Fruit fly (Drosophila melanogaster) whole organism, embryonic: Measurements from ENCODE around the gene CG5191.
A peak's percentile ranks its signal among the peaks of the same experiment; 100 is the strongest.

Experiments
- B-H1 ChIP-seq: fragments of 200-800 bp; sonication (Bioruptor generic); IDR thresholded peaks from 3 replicates; pipeline ENCODE4 v1.3.6; 2022; ENCODE audit warnings: missing biosample characterization, missing genetic modification characterization
- CG10543 ChIP-seq: fragments of 200-800 bp; sonication (Bioruptor generic); optimal IDR thresholded peaks from 3 replicates; lab custom pipeline; 2017; ENCODE audit warnings: missing biosample characterization, mild to moderate bottlenecking, missing genetic modification characterization, moderate library complexity
- CG12769 ChIP-seq: fragments of 200-800 bp; sonication (Bioruptor generic); optimal IDR thresholded peaks from 2 replicates; lab custom pipeline; 2019; ENCODE audit warnings: missing biosample characterization, mild to moderate bottlenecking, missing genetic modification characterization, moderate library complexity
- CG13424 ChIP-seq: fragments of 200-800 bp; sonication (Bioruptor generic); optimal IDR thresholded peaks from 2 replicates; lab custom pipeline; 2019; ENCODE audit warnings: missing biosample characterization, mild to moderate bottlenecking, missing genetic modification characterization, moderate library complexity
- CG13894 ChIP-seq: fragments of 200-800 bp; sonication (Bioruptor generic); optimal IDR thresholded peaks from 3 replicates; lab custom pipeline; 2018; ENCODE audit warnings: missing biosample characterization, mild to moderate bottlenecking, missing genetic modification characterization, moderate library complexity
- CG14441 ChIP-seq: fragments of 200-800 bp; sonication (Bioruptor generic); IDR thresholded peaks from 2 replicates; pipeline ENCODE4 v1.3.6; 2022; ENCODE audit warnings: missing biosample characterization, missing genetic modification characterization
- CG14667 ChIP-seq: fragments of 200-800 bp; sonication (Bioruptor generic); IDR thresholded peaks from 2 replicates; pipeline ENCODE4 v1.3.6; 2022; ENCODE audit warnings: missing biosample characterization, missing genetic modification characterization
- CG14860 ChIP-seq: fragments of 200-800 bp; sonication (Bioruptor generic); IDR thresholded peaks from 3 replicates; pipeline ENCODE4 v1.3.6; 2022; ENCODE audit warnings: missing biosample characterization, missing genetic modification characterization; ENCODE audit not compliant: partially characterized antibody
- CG1647 ChIP-seq: fragments of 200-800 bp; sonication (Bioruptor generic); optimal IDR thresholded peaks from 3 replicates; lab custom pipeline; 2016; ENCODE audit warnings: missing biosample characterization, missing genetic modification characterization
- CG18011 ChIP-seq: fragments of 200-800 bp; sonication (Bioruptor generic); optimal IDR thresholded peaks from 2 replicates; lab custom pipeline; 2017; ENCODE audit warnings: missing biosample characterization, missing genetic modification characterization, mild to moderate bottlenecking, moderate library complexity, missing genotype
- CG1832 ChIP-seq: fragments of 200-800 bp; sonication (Bioruptor generic); optimal IDR thresholded peaks from 2 replicates; lab custom pipeline; 2017; ENCODE audit warnings: missing biosample characterization, mild to moderate bottlenecking, missing genetic modification characterization, inconsistent platforms
- CG2202 ChIP-seq: fragments of 200-800 bp; sonication (Bioruptor generic); optimal IDR thresholded peaks from 2 replicates; lab custom pipeline; 2018; ENCODE audit warnings: missing biosample characterization, mild to moderate bottlenecking, missing genetic modification characterization
- CG2889 ChIP-seq: fragments of 200-800 bp; sonication (Bioruptor generic); IDR thresholded peaks from 3 replicates; pipeline ENCODE4 v1.3.6; 2022; ENCODE audit warnings: missing biosample characterization, missing genetic modification characterization
- CG30403 ChIP-seq: fragments of 200-800 bp; sonication (Bioruptor generic); optimal IDR thresholded peaks from 3 replicates; lab custom pipeline; 2016; ENCODE audit warnings: missing biosample characterization, missing genetic modification characterization
- CG3065 ChIP-seq: fragments of 200-800 bp; sonication (Bioruptor generic); optimal IDR thresholded peaks from 2 replicates; lab custom pipeline; 2016; ENCODE audit warnings: missing biosample characterization, missing genetic modification characterization
- CG32532 ChIP-seq: fragments of 200-800 bp; sonication (Bioruptor generic); IDR thresholded peaks from 2 replicates; pipeline ENCODE4 v1.3.6; 2022; ENCODE audit warnings: missing biosample characterization, missing genetic modification characterization
- CG6654 ChIP-seq: fragments of 200-800 bp; sonication (Bioruptor generic); optimal IDR thresholded peaks from 2 replicates; lab custom pipeline; 2017; ENCODE audit warnings: missing biosample characterization, mild to moderate bottlenecking, missing genetic modification characterization
- CG8290 ChIP-seq, 3 experiments: fragments of 200-800 bp; sonication (Bioruptor generic); optimal IDR thresholded peaks; 2 replicates each; lab custom pipeline; 2016 to 2019; ENCODE audit warnings: missing biosample characterization in 3 of 3, missing genetic modification characterization in 3 of 3, mild to moderate bottlenecking in 2 of 3, moderate library complexity in 1 of 3
- Doc2 ChIP-seq: fragments of 200-800 bp; sonication (Bioruptor generic); IDR thresholded peaks from 2 replicates; pipeline ENCODE4 v1.3.6; 2022; ENCODE audit warnings: missing biosample characterization, missing genetic modification characterization
- Drgx ChIP-seq: fragments of 200-800 bp; sonication (Bioruptor generic); IDR thresholded peaks from 2 replicates; pipeline ENCODE4 v1.3.6; 2022; ENCODE audit warnings: missing biosample characterization, missing genetic modification characterization
- HmgZ ChIP-seq: fragments of 200-800 bp; sonication (Bioruptor generic); optimal IDR thresholded peaks from 2 replicates; lab custom pipeline; 2018; ENCODE audit warnings: missing biosample characterization, mild to moderate bottlenecking, missing genetic modification characterization
- Hr78 ChIP-seq, 2 experiments: fragments of 200-800 bp in 1 of 2; fragments of >200 bp in 1 of 2; sonication (Bioruptor generic) in 1 of 2; optimal IDR thresholded peaks; 2 replicates each; lab custom pipeline; 2017 to 2019; ENCODE audit warnings: missing biosample characterization in 2 of 2, missing genetic modification characterization in 2 of 2, mild to moderate bottlenecking in 1 of 2, moderate library complexity in 1 of 2
- NK7.1 ChIP-seq: fragments of 200-800 bp; sonication (Bioruptor generic); optimal IDR thresholded peaks from 3 replicates; lab custom pipeline; 2016; ENCODE audit warnings: missing biosample characterization, missing genetic modification characterization
- Pdp1 ChIP-seq, 2 experiments: fragments of 200-800 bp; sonication (Bioruptor generic); optimal IDR thresholded peaks; 3 replicates each; lab custom pipeline; 2016; ENCODE audit warnings: missing biosample characterization in 2 of 2, missing genetic modification characterization in 2 of 2, mild to moderate bottlenecking in 1 of 2, moderate library complexity in 1 of 2
- Rfx ChIP-seq: fragments of 200-800 bp; sonication (Bioruptor generic); IDR thresholded peaks from 2 replicates; pipeline ENCODE4 v1.3.6; 2022; ENCODE audit warnings: missing biosample characterization, missing genetic modification characterization
- Stat92E ChIP-seq, 3 experiments: fragments of >200 bp in 2 of 3; fragments of 200-800 bp in 1 of 3; sonication (Bioruptor generic) in 1 of 3; optimal IDR thresholded peaks; 2 replicates each; lab custom pipeline; 2017 to 2019; ENCODE audit warnings: missing biosample characterization in 3 of 3, missing genetic modification characterization in 3 of 3, mild to moderate bottlenecking in 1 of 3, moderate library complexity in 1 of 3
- YL-1 ChIP-seq: fragments of 200-800 bp; sonication (Bioruptor generic); optimal IDR thresholded peaks from 3 replicates; lab custom pipeline; 2017; ENCODE audit warnings: missing biosample characterization, mild to moderate bottlenecking, missing genetic modification characterization
- amos ChIP-seq: fragments of 200-800 bp; sonication (Bioruptor generic); IDR thresholded peaks from 2 replicates; pipeline ENCODE4 v1.3.6; 2022; ENCODE audit warnings: missing biosample characterization, missing genetic modification characterization; ENCODE audit not compliant: partially characterized antibody
- ara ChIP-seq: fragments of 200-800 bp; sonication (Bioruptor generic); IDR thresholded peaks from 2 replicates; pipeline ENCODE4 v1.3.6; 2022; ENCODE audit warnings: missing biosample characterization, missing genetic modification characterization
- cad ChIP-seq: fragments of >200 bp; optimal IDR thresholded peaks from 2 replicates; lab custom pipeline; 2017; ENCODE audit warnings: missing biosample characterization, missing genetic modification characterization
- crp ChIP-seq, 2 experiments: fragments of 200-800 bp; sonication (Bioruptor generic); optimal IDR thresholded peaks; 2 replicates in 1 of 2; 3 replicates in 1 of 2; lab custom pipeline; 2017; ENCODE audit warnings: missing biosample characterization in 2 of 2, missing genetic modification characterization in 2 of 2, mild to moderate bottlenecking in 1 of 2, moderate library complexity in 1 of 2
- cwo ChIP-seq: fragments of 200-800 bp; sonication (Bioruptor generic); optimal IDR thresholded peaks from 3 replicates; lab custom pipeline; 2017; ENCODE audit warnings: missing biosample characterization, missing genetic modification characterization, mild to moderate bottlenecking, moderate library complexity, missing genetic modification reagents
- dpn ChIP-seq, 2 experiments: fragments of 200-800 bp; sonication (Bioruptor generic); optimal IDR thresholded peaks; 3 replicates each; lab custom pipeline; 2016; ENCODE audit warnings: missing biosample characterization in 2 of 2, missing genetic modification characterization in 2 of 2
- ewg ChIP-seq: fragments of 200-800 bp; sonication (Bioruptor generic); optimal IDR thresholded peaks from 3 replicates; lab custom pipeline; 2017; ENCODE audit warnings: mild to moderate bottlenecking, missing biosample characterization, missing genetic modification reagents, missing genetic modification characterization
- gcm2 ChIP-seq: fragments of 200-800 bp; sonication (Bioruptor generic); optimal IDR thresholded peaks from 2 replicates; lab custom pipeline; 2016; ENCODE audit warnings: missing biosample characterization, missing genetic modification characterization
- gfzf ChIP-seq: fragments of 200-800 bp; sonication (Bioruptor generic); optimal IDR thresholded peaks from 2 replicates; lab custom pipeline; 2016; ENCODE audit warnings: missing biosample characterization, mild to moderate bottlenecking, missing genetic modification characterization, moderate library complexity
- gt ChIP-seq: fragments of 200-800 bp; sonication (Bioruptor generic); IDR thresholded peaks from 2 replicates; pipeline ENCODE4 v1.3.6; 2022; ENCODE audit warnings: missing biosample characterization, missing genetic modification characterization
- hb ChIP-seq: fragments of 200-800 bp; sonication (Bioruptor generic); IDR thresholded peaks from 3 replicates; pipeline ENCODE4 v1.3.6; 2022; ENCODE audit warnings: missing biosample characterization, missing genetic modification characterization; ENCODE audit not compliant: partially characterized antibody
- hbn ChIP-seq: fragments of 200-800 bp; sonication (Bioruptor generic); IDR thresholded peaks from 2 replicates; pipeline ENCODE4 v1.3.6; 2022; ENCODE audit warnings: missing biosample characterization, missing genetic modification characterization; ENCODE audit not compliant: partially characterized antibody
- jigr1 ChIP-seq: fragments of 200-800 bp; sonication (Bioruptor generic); IDR thresholded peaks from 3 replicates; pipeline ENCODE4 v1.3.6; 2022; ENCODE audit warnings: missing biosample characterization, missing genetic modification characterization
- lmd ChIP-seq: fragments of 200-800 bp; sonication (Bioruptor generic); IDR thresholded peaks from 2 replicates; pipeline ENCODE4 v1.3.6; 2022; ENCODE audit warnings: missing biosample characterization, missing genetic modification characterization
- sens ChIP-seq: fragments of 200-800 bp; sonication (Bioruptor generic); peaks from one replicate; lab custom pipeline; 2016; ENCODE audit warnings: missing biosample characterization, missing genetic modification characterization
- sens-2 ChIP-seq: fragments of 200-800 bp; sonication (Bioruptor generic); IDR thresholded peaks from 2 replicates; pipeline ENCODE4 v1.3.6; 2022; ENCODE audit warnings: missing biosample characterization, missing genetic modification characterization
- sisA ChIP-seq: fragments of 200-800 bp; sonication (Bioruptor generic); IDR thresholded peaks from 2 replicates; pipeline ENCODE4 v1.3.6; 2022; ENCODE audit warnings: missing biosample characterization, missing genetic modification characterization
- stc ChIP-seq: fragments of 200-800 bp; sonication (Bioruptor generic); IDR thresholded peaks from 2 replicates; pipeline ENCODE4 v1.3.6; 2022; ENCODE audit warnings: missing biosample characterization, missing genetic modification characterization
- sug ChIP-seq: fragments of 200-800 bp; optimal IDR thresholded peaks from 2 replicates; lab custom pipeline; 2019; ENCODE audit warnings: missing biosample characterization, mild to moderate bottlenecking, missing genetic modification characterization, moderate library complexity
- tup ChIP-seq: fragments of 200-800 bp; sonication (Bioruptor generic); optimal IDR thresholded peaks from 2 replicates; lab custom pipeline; 2016; ENCODE audit warnings: missing biosample characterization, mild to moderate bottlenecking, missing genetic modification characterization, moderate library complexity
- twi ChIP-seq: fragments of 200-800 bp; optimal IDR thresholded peaks from 2 replicates; lab custom pipeline; 2019; ENCODE audit warnings: missing biosample characterization, mild to moderate bottlenecking, missing genetic modification characterization, moderate library complexity

CG5191 gene

DNA sequence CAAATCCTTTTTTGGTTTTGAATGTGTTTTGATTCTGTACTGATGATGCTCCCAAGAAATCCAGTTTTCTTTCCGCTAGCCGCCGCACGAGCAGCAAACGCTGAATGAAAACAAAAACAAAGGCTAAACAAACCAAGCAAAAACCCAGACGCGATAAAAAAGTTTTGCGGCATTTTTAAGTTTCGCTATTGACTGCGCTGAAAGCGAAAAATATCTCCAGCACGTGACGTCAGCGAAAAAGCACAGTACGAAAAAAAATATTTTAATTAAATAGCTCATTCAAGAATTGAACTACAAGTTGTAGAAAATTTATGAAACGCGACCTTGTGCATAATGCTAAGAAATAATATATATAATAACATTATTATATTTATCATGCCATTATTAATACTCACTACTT is 15.7 kb upstream of the CG5191 start:
- TF ChIP-seq Drgx (GFP tag; lab: Robert Waterston, UW) (0 out of 2 replicates have a peak, but pooled peaks have one; percentile 8), sens-2 (GFP tag; lab: Robert Waterston, UW) (no peak), CG13424 (tag; lab: Kevin White, UChicago) (no peak), CG8290 (GFP tag; optimal IDR thresholded peaks at IDR 0.05; lab: Kevin White, UChicago) (no peak), CG8290 (tag; optimal IDR thresholded peaks at IDR 0.05; lab: Kevin White, UChicago) (no peak), Doc2 (GFP tag; lab: Robert Waterston, UW) (no peak), B-H1 (GFP tag; lab: Robert Waterston, UW) (no peak)
- TF ChIP-seq, all 482 proteins: peak for 1

DNA sequence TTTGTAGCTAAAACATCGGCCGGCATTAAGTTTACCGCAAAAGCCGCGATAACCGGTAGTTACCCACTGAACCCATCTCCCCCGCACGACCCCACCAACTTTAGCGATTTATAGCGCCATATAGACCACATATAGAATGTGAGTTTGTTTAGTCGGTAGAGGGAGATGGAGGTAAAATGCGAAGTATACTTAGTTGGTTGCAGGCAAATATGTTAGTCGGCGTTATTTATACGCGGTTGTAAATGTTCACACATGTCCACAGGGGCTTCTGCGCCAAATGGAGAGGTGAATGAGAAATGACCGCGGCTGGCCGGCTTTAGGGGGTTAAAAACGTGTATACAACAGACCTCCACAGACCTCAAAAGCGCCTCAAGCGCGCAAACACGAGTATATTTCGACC is 15.0 kb upstream of the CG5191 start:
- TF ChIP-seq hb (GFP tag; lab: Robert Waterston, UW) = no peak
- TF ChIP-seq CG18011 (GFP tag; lab: Kevin White, UChicago) = no peak
- no peak for TF ChIP-seq amos (GFP tag; lab: Robert Waterston, UW)
- no peak for TF ChIP-seq tup
- TF ChIP-seq CG2889 = no peak
- TF ChIP-seq CG14860 (GFP tag; lab: Robert Waterston, UW) = no peak
- TF ChIP-seq sens (GFP tag; lab: Kevin White, UChicago) = peak; percentile 34
- TF ChIP-seq dpn (GFP tag; optimal IDR thresholded peaks at IDR 0.05; lab: Kevin White, UChicago) = no peak
- no peak for TF ChIP-seq Pdp1 (GFP tag; optimal IDR thresholded peaks at IDR 0.05; lab: Kevin White, UChicago)
- no peak for TF ChIP-seq ara
- TF ChIP-seq YL-1 = no peak
- TF ChIP-seq cad (GFP tag; lab: Kevin White, UChicago) = no peak
- no peak for TF ChIP-seq CG30403
- TF ChIP-seq HmgZ (tag; lab: Kevin White, UChicago) = no peak
- no peak for TF ChIP-seq Hr78 (GFP tag; optimal IDR thresholded peaks at IDR 0.05; lab: Kevin White, UChicago)
- TF ChIP-seq CG3065 = no peak
- no peak for TF ChIP-seq CG14441 (GFP tag; lab: Robert Waterston, UW)
- TF ChIP-seq CG12769 (tag; lab: Kevin White, UChicago) = peak; percentile 18
- TF ChIP-seq CG1647 = no peak
- no peak for TF ChIP-seq Stat92E (GFP tag; optimal IDR thresholded peaks at IDR 0.05; lab: Kevin White, UChicago)
- TF ChIP-seq gt (GFP tag; lab: Robert Waterston, UW) = no peak
- no peak for TF ChIP-seq ewg
- TF ChIP-seq sug (tag; lab: Kevin White, UChicago) = peak; percentile 22
- 0 out of 2 replicates have a peak, but pooled peaks have one; percentile 19 for TF ChIP-seq Rfx (GFP tag; lab: Robert Waterston, UW)
- 0 out of 2 replicates have a peak, but pooled peaks have one; percentile 4 for TF ChIP-seq lmd (GFP tag; lab: Robert Waterston, UW)
- TF ChIP-seq sisA (GFP tag; lab: Robert Waterston, UW) = no peak
- TF ChIP-seq stc (GFP tag; lab: Robert Waterston, UW) = no peak
- no peak for TF ChIP-seq twi
- TF ChIP-seq NK7.1 = no peak
- TF ChIP-seq CG6654 (GFP tag; lab: Kevin White, UChicago) = no peak
- peak; percentile 14 for TF ChIP-seq cwo (GFP tag; lab: Kevin White, UChicago)
- no peak for TF ChIP-seq CG2202 (tag; lab: Kevin White, UChicago)
- peak; percentile 51 for TF ChIP-seq CG13894 (tag; lab: Kevin White, UChicago)
- TF ChIP-seq jigr1 (GFP tag; lab: Robert Waterston, UW) = no peak
- no peak for TF ChIP-seq CG10543 (GFP tag; lab: Kevin White, UChicago)
- TF ChIP-seq CG14667 (GFP tag; lab: Robert Waterston, UW) = no peak
- no peak for TF ChIP-seq crp (GFP tag; optimal IDR thresholded peaks at IDR 0.05; lab: Kevin White, UChicago)
- no peak for TF ChIP-seq CG1832 (GFP tag; lab: Kevin White, UChicago)
- peak; percentile 22; the same call in 1 of the 2 replicates for TF ChIP-seq CG32532
- no peak for TF ChIP-seq hbn (GFP tag; lab: Robert Waterston, UW)
- TF ChIP-seq gcm2 (GFP tag; lab: Kevin White, UChicago) = no peak
- no peak for TF ChIP-seq gfzf (GFP tag; lab: Kevin White, UChicago)
- no peak for TF ChIP-seq sens-2 (GFP tag; lab: Robert Waterston, UW)
